Fruit fly (Drosophila melanogaster) whole organism, prepupa: ENCODE data around the gene CG13390.

Experiments
- CG10631 ChIP-seq: fragments of 200-800 bp; sonication (Bioruptor generic); optimal IDR thresholded peaks from 2 replicates; lab custom pipeline; 2016; ENCODE audit warnings: missing biosample characterization, missing genetic modification characterization
- CG11294 ChIP-seq: fragments of 200-800 bp; sonication (Bioruptor generic); IDR thresholded peaks from 2 replicates; pipeline ENCODE4 v1.3.6; 2022; ENCODE audit warnings: missing biosample characterization, missing genetic modification characterization
- CG11762 ChIP-seq: fragments of 200-800 bp; sonication (Bioruptor generic); optimal IDR thresholded peaks from 3 replicates; lab custom pipeline; 2016; ENCODE audit warnings: missing biosample characterization, missing genetic modification characterization; ENCODE audit not compliant: insufficient read depth
- CG15336 ChIP-seq: fragments of 200-800 bp; sonication (Bioruptor generic); IDR thresholded peaks from 2 replicates; pipeline ENCODE4 v1.3.6; 2022; ENCODE audit warnings: missing biosample characterization, missing genetic modification characterization
- CG1621 ChIP-seq: fragments of 200-800 bp; sonication (Bioruptor generic); optimal IDR thresholded peaks from 3 replicates; lab custom pipeline; 2018; ENCODE audit warnings: missing biosample characterization, mild to moderate bottlenecking, missing genetic modification characterization
- CG16779 ChIP-seq: fragments of 200-800 bp; sonication (Bioruptor generic); optimal IDR thresholded peaks from 3 replicates; lab custom pipeline; 2017; ENCODE audit warnings: missing biosample characterization, mild to moderate bottlenecking, missing genetic modification characterization
- CG31627 ChIP-seq: fragments of 200-800 bp; sonication (Bioruptor generic); optimal IDR thresholded peaks from 3 replicates; lab custom pipeline; 2016; ENCODE audit warnings: missing biosample characterization, missing genetic modification characterization
- CG4318 ChIP-seq: fragments of 200-800 bp; sonication (Bioruptor generic); optimal IDR thresholded peaks from 3 replicates; lab custom pipeline; 2017; ENCODE audit warnings: missing biosample characterization, mild to moderate bottlenecking, missing genetic modification characterization
- CG6163 ChIP-seq: fragments of 200-800 bp; sonication (Bioruptor generic); IDR thresholded peaks from 3 replicates; pipeline ENCODE4 v1.3.6; 2022; ENCODE audit warnings: missing biosample characterization, missing genetic modification characterization
- CG6276 ChIP-seq: fragments of 200-800 bp; sonication (Bioruptor generic); optimal IDR thresholded peaks from 2 replicates; lab custom pipeline; 2017; ENCODE audit warnings: missing biosample characterization, mild to moderate bottlenecking, missing genetic modification characterization
- CG6854 ChIP-seq: fragments of 200-800 bp; sonication (Bioruptor generic); optimal IDR thresholded peaks from 2 replicates; lab custom pipeline; 2017; ENCODE audit warnings: missing biosample characterization, mild to moderate bottlenecking, missing genetic modification characterization
- CG7368 ChIP-seq: fragments of 200-800 bp; sonication (Bioruptor generic); optimal IDR thresholded peaks from 3 replicates; lab custom pipeline; 2016; ENCODE audit warnings: missing biosample characterization, missing genetic modification characterization
- CG8319 ChIP-seq: fragments of 200-800 bp; sonication (Bioruptor generic); optimal IDR thresholded peaks from 3 replicates; lab custom pipeline; 2016; ENCODE audit warnings: missing biosample characterization, missing genetic modification characterization
- Eip75B ChIP-seq: fragments of 200-800 bp; sonication (Bioruptor generic); optimal IDR thresholded peaks from 3 replicates; lab custom pipeline; 2016; ENCODE audit warnings: missing biosample characterization, missing genetic modification characterization
- Eip78C ChIP-seq: fragments of 200-800 bp; sonication (Bioruptor generic); peaks from one replicate; lab custom pipeline; 2016; ENCODE audit warnings: missing biosample characterization, missing genetic modification characterization
- Eip93F ChIP-seq: fragments of 200-800 bp; sonication (Bioruptor generic); optimal IDR thresholded peaks from 2 replicates; lab custom pipeline; 2016; ENCODE audit warnings: missing biosample characterization, mild to moderate bottlenecking, missing genetic modification characterization
- Gug ChIP-seq: fragments of 200-800 bp; sonication (Bioruptor generic); IDR thresholded peaks from 2 replicates; pipeline ENCODE4 v1.3.6; 2022; ENCODE audit warnings: missing biosample characterization, missing genetic modification characterization
- Hr38 ChIP-seq: sonication (Bioruptor generic); optimal IDR thresholded peaks from 2 replicates; lab custom pipeline; 2016; ENCODE audit warnings: missing biosample characterization, missing genetic modification characterization
- Hr39 ChIP-seq: fragments of 200-800 bp; sonication (Bioruptor generic); optimal IDR thresholded peaks from 2 replicates; lab custom pipeline; 2016; ENCODE audit warnings: missing biosample characterization, missing genetic modification characterization
- Lpt ChIP-seq: fragments of 200-800 bp; sonication (Bioruptor generic); optimal IDR thresholded peaks from 3 replicates; lab custom pipeline; 2016; ENCODE audit warnings: missing biosample characterization, missing genetic modification characterization
- Met ChIP-seq: fragments of 200-800 bp; sonication (Bioruptor generic); optimal IDR thresholded peaks from 3 replicates; lab custom pipeline; 2016; ENCODE audit warnings: missing biosample characterization, missing genetic modification characterization
- Sox15 ChIP-seq: fragments of 200-800 bp; sonication (Bioruptor generic); optimal IDR thresholded peaks from 3 replicates; lab custom pipeline; 2016; ENCODE audit warnings: missing biosample characterization, missing genetic modification characterization
- cyc ChIP-seq: fragments of 200-800 bp; sonication (Bioruptor generic); optimal IDR thresholded peaks from 3 replicates; lab custom pipeline; 2016; ENCODE audit warnings: missing biosample characterization, missing genetic modification characterization
- dac ChIP-seq: fragments of 200-800 bp; sonication (Bioruptor generic); optimal IDR thresholded peaks from 2 replicates; lab custom pipeline; 2017; ENCODE audit warnings: missing biosample characterization, mild to moderate bottlenecking, missing genetic modification characterization
- esn ChIP-seq: fragments of 200-800 bp; sonication (Bioruptor generic); optimal IDR thresholded peaks from 2 replicates; lab custom pipeline; 2016; ENCODE audit warnings: missing biosample characterization, mild to moderate bottlenecking, missing genetic modification characterization, moderate library complexity
- fd85E ChIP-seq: fragments of 200-800 bp; sonication (Bioruptor generic); optimal IDR thresholded peaks from 3 replicates; lab custom pipeline; 2016; ENCODE audit warnings: missing biosample characterization, missing genetic modification characterization
- fkh ChIP-seq: fragments of 200-800 bp; sonication (Bioruptor generic); optimal IDR thresholded peaks from 3 replicates; lab custom pipeline; 2017; ENCODE audit warnings: missing biosample characterization, mild to moderate bottlenecking, missing genetic modification characterization, moderate library complexity
- lz ChIP-seq: fragments of 200-800 bp; sonication (Bioruptor generic); optimal IDR thresholded peaks from 3 replicates; lab custom pipeline; 2016; ENCODE audit warnings: missing biosample characterization, missing genetic modification characterization
- net ChIP-seq: fragments of 200-800 bp; sonication (Bioruptor generic); optimal IDR thresholded peaks from 3 replicates; lab custom pipeline; 2016; ENCODE audit warnings: missing biosample characterization, missing genetic modification characterization
- spab ChIP-seq: fragments of 200-800 bp; sonication (Bioruptor generic); optimal IDR thresholded peaks from 2 replicates; lab custom pipeline; 2017; ENCODE audit warnings: missing biosample characterization, mild to moderate bottlenecking, missing genetic modification characterization, missing genetic modification reagents
- svp ChIP-seq: fragments of 200-800 bp; sonication (Bioruptor generic); peaks from one replicate; lab custom pipeline; 2016; ENCODE audit warnings: missing biosample characterization, missing genetic modification characterization
- vri ChIP-seq: fragments of 200-800 bp; sonication (Bioruptor generic); optimal IDR thresholded peaks from 3 replicates; lab custom pipeline; 2016; ENCODE audit warnings: missing biosample characterization, mild to moderate bottlenecking, missing genetic modification characterization

Gene CG13390

dm6 chr2L:8333185-8333584 is 43.4 kb downstream of the CG13390 start:
- no peak for TF ChIP-seq Hr38 (GFP tag; lab: Kevin White, UChicago)
- no peak for TF ChIP-seq CG6163
- no peak for TF ChIP-seq CG31627 (GFP tag; lab: Kevin White, UChicago)
- no peak for TF ChIP-seq lz (GFP tag; lab: Kevin White, UChicago)
- TF ChIP-seq Lpt (GFP tag; lab: Kevin White, UChicago): no peak
- no peak for TF ChIP-seq Hr39 (GFP tag; lab: Kevin White, UChicago)
- TF ChIP-seq Eip75B (GFP tag; lab: Kevin White, UChicago): no peak
- TF ChIP-seq Eip78C (GFP tag; lab: Kevin White, UChicago): no peak
- TF ChIP-seq CG6276 (GFP tag; lab: Kevin White, UChicago): no peak
- TF ChIP-seq CG15336 (GFP tag; lab: Robert Waterston, UW): no peak
- TF ChIP-seq net: no peak
- TF ChIP-seq Met (GFP tag; lab: Kevin White, UChicago): no peak
- no peak for TF ChIP-seq CG6854 (GFP tag; lab: Kevin White, UChicago)
- no peak for TF ChIP-seq CG11294
- no peak for TF ChIP-seq CG16779
- TF ChIP-seq Sox15 (GFP tag; lab: Kevin White, UChicago): no peak
- TF ChIP-seq esn (GFP tag; lab: Kevin White, UChicago): no peak
- no peak for TF ChIP-seq cyc (GFP tag; lab: Kevin White, UChicago)

- peak; percentile 2 for TF ChIP-seq svp (GFP tag; lab: Kevin White, UChicago)
- peak; percentile 33 for TF ChIP-seq Eip78C (GFP tag; lab: Kevin White, UChicago)
- TF ChIP-seq spab (GFP tag; lab: Kevin White, UChicago): no peak
- TF ChIP-seq CG11762 (GFP tag; lab: Kevin White, UChicago): no peak
Observed at dm6 chr2L:8328526-8329097, 48.0 kb downstream of the CG13390 start.

- TF ChIP-seq Sox15 (GFP tag; lab: Kevin White, UChicago): no peak
- TF ChIP-seq CG6854 (GFP tag; lab: Kevin White, UChicago): no peak
- no peak for TF ChIP-seq vri (GFP tag; lab: Kevin White, UChicago)
- TF ChIP-seq svp (GFP tag; lab: Kevin White, UChicago): peak; percentile 3
Observed at dm6 chr2L:8327783-8328327, 48.7 kb downstream of the CG13390 start.

dm6 chr2L:8327272-8327555 is 49.4 kb downstream of the CG13390 start, which contains the start of gene CG14275:
Gene CG14275 (plus strand): TSS chr2L:8327456.
- TF ChIP-seq CG8319 (no peak), CG11294 (no peak), fkh (GFP tag; lab: Kevin White, UChicago) (no peak), Eip93F (no peak), CG7368 (GFP tag; lab: Kevin White, UChicago) (no peak), cyc (GFP tag; lab: Kevin White, UChicago) (no peak), CG10631 (no peak), Gug (GFP tag; lab: Robert Waterston, UW) (no peak), fd85E (GFP tag; lab: Kevin White, UChicago) (no peak), CG4318 (GFP tag; lab: Kevin White, UChicago) (no peak), CG31627 (GFP tag; lab: Kevin White, UChicago) (no peak), vri (GFP tag; lab: Kevin White, UChicago) (no peak), CG6854 (GFP tag; lab: Kevin White, UChicago) (no peak), dac (GFP tag; lab: Kevin White, UChicago) (no peak), CG1621 (tag; lab: Kevin White, UChicago) (no peak), Hr38 (GFP tag; lab: Kevin White, UChicago) (no peak)
